Fruit fly (Drosophila melanogaster) whole organism, embryonic: ENCODE measurements around the gene CG3566.

Experiments
- ATbp ChIP-seq: fragments of 200-800 bp; sonication (Bioruptor generic); optimal IDR thresholded peaks from 2 replicates; lab custom pipeline; 2017; ENCODE audit warnings: missing biosample characterization, mild to moderate bottlenecking, missing genetic modification characterization, missing genetic modification reagents
- Abd-B ChIP-seq: fragments of 200-800 bp; sonication (Bioruptor generic); optimal IDR thresholded peaks from 2 replicates; lab custom pipeline; 2018; ENCODE audit warnings: missing biosample characterization, mild to moderate bottlenecking, missing genetic modification characterization, moderate library complexity
- Bgb ChIP-seq: fragments of 200-800 bp; sonication (Bioruptor generic); IDR thresholded peaks from 2 replicates; pipeline ENCODE4 v1.3.6; 2022; ENCODE audit warnings: missing biosample characterization, missing genetic modification characterization; ENCODE audit not compliant: partially characterized antibody
- CG10267 ChIP-seq: fragments of 200-800 bp; sonication (Bioruptor generic); optimal IDR thresholded peaks from 2 replicates; lab custom pipeline; 2018; ENCODE audit warnings: missing biosample characterization, mild to moderate bottlenecking, missing genetic modification characterization, moderate library complexity
- CG10274 ChIP-seq: fragments of 200-800 bp; sonication (Bioruptor generic); optimal IDR thresholded peaks from 3 replicates; lab custom pipeline; 2017; ENCODE audit warnings: missing biosample characterization, mild to moderate bottlenecking, missing genetic modification characterization
- CG10321 ChIP-seq: fragments of 200-800 bp; sonication (Bioruptor generic); IDR thresholded peaks from 2 replicates; pipeline ENCODE4 v1.3.6; 2022; ENCODE audit warnings: missing biosample characterization, missing genetic modification characterization
- CG10979 ChIP-seq: fragments of 200-800 bp; sonication (Bioruptor generic); optimal IDR thresholded peaks from 2 replicates; lab custom pipeline; 2018; ENCODE audit warnings: missing biosample characterization, mild to moderate bottlenecking, missing genetic modification characterization, moderate library complexity
- CG11085 ChIP-seq: fragments of 200-800 bp; sonication (Bioruptor generic); IDR thresholded peaks from 2 replicates; pipeline ENCODE4 v1.3.6; 2022; ENCODE audit warnings: missing biosample characterization, missing genetic modification characterization
- CG11560 ChIP-seq: fragments of 200-800 bp; sonication (Bioruptor generic); IDR thresholded peaks from 3 replicates; pipeline ENCODE4 v1.3.6; 2022; ENCODE audit warnings: missing biosample characterization, missing genetic modification characterization
- CG12219 ChIP-seq: fragments of 200-800 bp; sonication (Bioruptor generic); optimal IDR thresholded peaks from 3 replicates; lab custom pipeline; 2018; ENCODE audit warnings: missing biosample characterization, mild to moderate bottlenecking, missing genetic modification characterization
- CG12659 ChIP-seq: fragments of 200-800 bp; sonication (Bioruptor generic); optimal IDR thresholded peaks from 3 replicates; lab custom pipeline; 2017; ENCODE audit warnings: mild to moderate bottlenecking, missing biosample characterization, missing genetic modification reagents, missing genetic modification characterization
- CG14667 ChIP-seq: fragments of 200-800 bp; sonication (Bioruptor generic); IDR thresholded peaks from 2 replicates; pipeline ENCODE4 v1.3.6; 2022; ENCODE audit warnings: missing biosample characterization, missing genetic modification characterization
- CG15011 ChIP-seq: fragments of 200-800 bp; sonication (Bioruptor generic); optimal IDR thresholded peaks from 3 replicates; lab custom pipeline; 2018; ENCODE audit warnings: missing biosample characterization, mild to moderate bottlenecking, missing genetic modification characterization
- CG15073 ChIP-seq: fragments of 200-800 bp; sonication (Bioruptor generic); optimal IDR thresholded peaks from 2 replicates; lab custom pipeline; 2016; ENCODE audit warnings: missing biosample characterization, missing genetic modification characterization
- CG15696 ChIP-seq: fragments of 200-800 bp; sonication (Bioruptor generic); optimal IDR thresholded peaks from 2 replicates; lab custom pipeline; 2019; ENCODE audit warnings: missing biosample characterization, mild to moderate bottlenecking, missing genetic modification characterization, moderate library complexity
- CG2202 ChIP-seq: fragments of 200-800 bp; sonication (Bioruptor generic); optimal IDR thresholded peaks from 2 replicates; lab custom pipeline; 2018; ENCODE audit warnings: missing biosample characterization, mild to moderate bottlenecking, missing genetic modification characterization
- CG3838 ChIP-seq: fragments of 200-800 bp; sonication (Bioruptor generic); optimal IDR thresholded peaks from 3 replicates; lab custom pipeline; 2016; ENCODE audit warnings: missing biosample characterization, missing genetic modification characterization
- CG4404 ChIP-seq: fragments of 200-800 bp; sonication (Bioruptor generic); IDR thresholded peaks from 2 replicates; pipeline ENCODE4 v1.3.6; 2022; ENCODE audit warnings: missing biosample characterization, missing genetic modification characterization
- CG6654 ChIP-seq: fragments of 200-800 bp; sonication (Bioruptor generic); optimal IDR thresholded peaks from 2 replicates; lab custom pipeline; 2017; ENCODE audit warnings: missing biosample characterization, mild to moderate bottlenecking, missing genetic modification characterization
- CG6765 ChIP-seq: fragments of 200-800 bp; sonication (Bioruptor generic); optimal IDR thresholded peaks from 3 replicates; lab custom pipeline; 2017; ENCODE audit warnings: missing biosample characterization, mild to moderate bottlenecking, missing genetic modification characterization
- CG7963 ChIP-seq: fragments of 200-800 bp; sonication (Bioruptor generic); IDR thresholded peaks from 3 replicates; pipeline ENCODE4 v1.3.6; 2022; ENCODE audit warnings: missing biosample characterization, missing genetic modification characterization; ENCODE audit not compliant: partially characterized antibody
- CG9215 ChIP-seq: fragments of 200-800 bp; sonication (Bioruptor generic); IDR thresholded peaks from 2 replicates; pipeline ENCODE4 v1.3.6; 2022; ENCODE audit warnings: missing biosample characterization, missing genetic modification characterization
- CG9609 ChIP-seq: fragments of 200-800 bp; sonication (Bioruptor generic); optimal IDR thresholded peaks from 3 replicates; lab custom pipeline; 2016; ENCODE audit warnings: missing biosample characterization, missing genetic modification characterization
- CTCF ChIP-seq: fragments of 200-800 bp; sonication (Bioruptor generic); optimal IDR thresholded peaks from 2 replicates; lab custom pipeline; 2017; ENCODE audit warnings: missing biosample characterization, mild to moderate bottlenecking, missing genetic modification characterization, moderate library complexity
- Dbx ChIP-seq: fragments of 200-800 bp; sonication (Bioruptor generic); IDR thresholded peaks from 3 replicates; pipeline ENCODE4 v1.3.6; 2022; ENCODE audit warnings: missing biosample characterization, missing genetic modification characterization
- HHEX ChIP-seq: fragments of 200-800 bp; sonication (Bioruptor generic); optimal IDR thresholded peaks from 3 replicates; lab custom pipeline; 2017; ENCODE audit warnings: missing biosample characterization, mild to moderate bottlenecking, missing genetic modification characterization, missing genetic modification reagents
- Hr3 ChIP-seq: fragments of 200-800 bp; sonication (Bioruptor generic); optimal IDR thresholded peaks from 3 replicates; lab custom pipeline; 2016; ENCODE audit warnings: missing biosample characterization, missing genetic modification characterization
- Mad ChIP-seq: fragments of 200-800 bp; sonication (Bioruptor generic); optimal IDR thresholded peaks from 2 replicates; lab custom pipeline; 2016; ENCODE audit warnings: missing biosample characterization, missing genetic modification characterization
- Mes4 ChIP-seq: fragments of 200-800 bp; sonication (Bioruptor generic); optimal IDR thresholded peaks from 2 replicates; lab custom pipeline; 2016; ENCODE audit warnings: missing biosample characterization, missing genetic modification characterization
- NfI ChIP-seq: fragments of 200-800 bp; sonication (Bioruptor generic); optimal IDR thresholded peaks from 3 replicates; lab custom pipeline; 2018; ENCODE audit warnings: missing biosample characterization, mild to moderate bottlenecking, missing genetic modification characterization, moderate library complexity
- Side ChIP-seq: fragments of 200-800 bp; sonication (Bioruptor generic); optimal IDR thresholded peaks from 2 replicates; lab custom pipeline; 2016; ENCODE audit warnings: missing biosample characterization, missing genetic modification characterization
- al ChIP-seq: fragments of 200-800 bp; sonication (Bioruptor generic); IDR thresholded peaks from 2 replicates; pipeline ENCODE4 v1.3.6; 2022; ENCODE audit warnings: missing biosample characterization, missing genetic modification characterization
- btn ChIP-seq: fragments of 200-800 bp; sonication (Bioruptor generic); optimal IDR thresholded peaks from 2 replicates; lab custom pipeline; 2016; ENCODE audit warnings: missing biosample characterization, missing genetic modification characterization
- cas ChIP-seq: fragments of 200-800 bp; sonication (Bioruptor generic); IDR thresholded peaks from 2 replicates; pipeline ENCODE4 v1.3.6; 2022; ENCODE audit warnings: missing biosample characterization, missing genetic modification characterization
- crc ChIP-seq: fragments of 200-800 bp; sonication (Bioruptor generic); optimal IDR thresholded peaks from 2 replicates; lab custom pipeline; 2016; ENCODE audit warnings: missing biosample characterization, missing genetic modification characterization
- croc ChIP-seq: fragments of 200-800 bp; sonication (Bioruptor generic); conservative IDR thresholded peaks from 3 replicates; pipeline ENCODE4 v1.3.6; 2022; ENCODE audit warnings: missing biosample characterization, missing genetic modification characterization
- dan ChIP-seq: fragments of 200-800 bp; sonication (Bioruptor generic); IDR thresholded peaks from 2 replicates; pipeline ENCODE4 v1.3.6; 2022; ENCODE audit warnings: missing biosample characterization, missing genetic modification characterization
- dmrt11E ChIP-seq: fragments of 200-800 bp; sonication (Bioruptor generic); optimal IDR thresholded peaks from 3 replicates; lab custom pipeline; 2018; ENCODE audit warnings: missing biosample characterization, mild to moderate bottlenecking, missing genetic modification characterization, moderate library complexity
- emc ChIP-seq: fragments of 200-800 bp; sonication (Bioruptor generic); optimal IDR thresholded peaks from 2 replicates; lab custom pipeline; 2016; ENCODE audit warnings: missing biosample characterization, missing genetic modification characterization
- fd102C ChIP-seq: fragments of 200-800 bp; sonication (Bioruptor generic); optimal IDR thresholded peaks from 2 replicates; lab custom pipeline; 2018; ENCODE audit warnings: missing biosample characterization, mild to moderate bottlenecking, missing genetic modification characterization, moderate library complexity
- fd64A ChIP-seq: fragments of 200-800 bp; sonication (Bioruptor generic); optimal IDR thresholded peaks from 3 replicates; lab custom pipeline; 2018; ENCODE audit warnings: missing biosample characterization, mild to moderate bottlenecking, missing genetic modification characterization
- hkb ChIP-seq, 2 experiments: fragments of 200-800 bp in 1 of 2; fragments of >200 bp in 1 of 2; sonication (Bioruptor generic) in 1 of 2; IDR thresholded peaks in 1 of 2; optimal IDR thresholded peaks in 1 of 2; 2 replicates each; pipeline versions ENCODE4 v1.3.6 to Lab custom; 2017 to 2022; ENCODE audit warnings: missing biosample characterization in 1 of 2, missing genetic modification characterization in 1 of 2
- kni ChIP-seq: fragments of 200-800 bp; sonication (Bioruptor generic); optimal IDR thresholded peaks from 3 replicates; lab custom pipeline; 2017; ENCODE audit warnings: mild to moderate bottlenecking, missing biosample characterization, missing genetic modification reagents, missing genetic modification characterization
- nom ChIP-seq: fragments of 200-800 bp; sonication (Bioruptor generic); optimal IDR thresholded peaks from 2 replicates; lab custom pipeline; 2017; ENCODE audit warnings: missing biosample characterization, missing genetic modification characterization, mild to moderate bottlenecking, moderate library complexity, missing genetic modification reagents
- ranshi ChIP-seq: fragments of 200-800 bp; sonication (Bioruptor generic); IDR thresholded peaks from 2 replicates; pipeline ENCODE4 v1.3.6; 2022; ENCODE audit warnings: missing biosample characterization, missing genetic modification characterization
- run ChIP-seq: fragments of 200-800 bp; sonication (Bioruptor generic); optimal IDR thresholded peaks from 3 replicates; lab custom pipeline; 2018; ENCODE audit warnings: missing biosample characterization, mild to moderate bottlenecking, missing genetic modification characterization
- slbo ChIP-seq: fragments of 200-800 bp; sonication (Bioruptor generic); IDR thresholded peaks from 2 replicates; pipeline ENCODE4 v1.3.6; 2022; ENCODE audit warnings: missing biosample characterization, missing genetic modification characterization
- tap ChIP-seq: fragments of 200-800 bp; optimal IDR thresholded peaks from 3 replicates; lab custom pipeline; 2019; ENCODE audit warnings: missing biosample characterization, mild to moderate bottlenecking, missing genetic modification characterization, moderate library complexity
- tin ChIP-seq: fragments of 200-800 bp; sonication (Bioruptor generic); optimal IDR thresholded peaks from 3 replicates; lab custom pipeline; 2016; ENCODE audit warnings: missing biosample characterization, missing genetic modification characterization
- tna ChIP-seq: fragments of 200-800 bp; sonication (Bioruptor generic); IDR thresholded peaks from 2 replicates; pipeline ENCODE4 v1.3.6; 2022; ENCODE audit warnings: missing biosample characterization, missing genetic modification characterization; ENCODE audit not compliant: partially characterized antibody
- z ChIP-seq: fragments of 200-800 bp; sonication (Bioruptor generic); IDR thresholded peaks from 3 replicates; pipeline ENCODE4 v1.3.6; 2022; ENCODE audit warnings: missing biosample characterization, missing genetic modification characterization

Gene CG3566

dm6 chrX:6295129-6295539 lies 18.6 kb upstream of the CG3566 start, which contains the start of the genes CG15891 and CG3815 (continued):
- no peak for TF ChIP-seq dan (GFP tag; lab: Robert Waterston, UW)
- peak; percentile 54 for TF ChIP-seq Abd-B (GFP tag; lab: Kevin White, UChicago)
- TF ChIP-seq CG14667 (GFP tag; lab: Robert Waterston, UW) = no peak
- TF ChIP-seq CG10267 (tag; lab: Kevin White, UChicago) = peak; percentile 44
- no peak for TF ChIP-seq CG10274
- peak; percentile 34 for TF ChIP-seq dmrt11E
- TF ChIP-seq fd64A (GFP tag; lab: Kevin White, UChicago) = no peak
- TF ChIP-seq ATbp (GFP tag; lab: Kevin White, UChicago) = no peak
- peak; percentile 50; the same call in 1 of the 2 replicates for TF ChIP-seq al (GFP tag; lab: Robert Waterston, UW)
- peak; percentile 56 for TF ChIP-seq CG15696 (tag; lab: Kevin White, UChicago)
- TF ChIP-seq CG9609 (GFP tag; lab: Kevin White, UChicago) = peak; percentile 67
- TF ChIP-seq CG15011 (GFP tag; lab: Kevin White, UChicago) = no peak
- TF ChIP-seq Side = peak; percentile 26
- no peak for TF ChIP-seq emc (GFP tag; lab: Kevin White, UChicago)
- TF ChIP-seq z (GFP tag; lab: Robert Waterston, UW) = no peak
- peak; percentile 69 for TF ChIP-seq slbo (GFP tag; lab: Robert Waterston, UW)
- TF ChIP-seq Dbx = peak; percentile 52; the same call in 1 of the 3 replicates
- peak; percentile 68 for TF ChIP-seq CG9215 (GFP tag; lab: Robert Waterston, UW)
- TF ChIP-seq CTCF (GFP tag; lab: Kevin White, UChicago) = peak; percentile 2
- no peak for TF ChIP-seq hkb (optimal IDR thresholded peaks at IDR 0.05; lab: Kevin White, UChicago)
- 0 out of 2 replicates have a peak, but pooled peaks have one; percentile 21 for TF ChIP-seq hkb (GFP tag; IDR thresholded peaks at IDR 0.05; lab: Robert Waterston, UW)
- TF ChIP-seq CG6654 (GFP tag; lab: Kevin White, UChicago) = no peak
- TF ChIP-seq HHEX (GFP tag; lab: Kevin White, UChicago) = no peak
- TF ChIP-seq CG11085 (GFP tag; lab: Robert Waterston, UW) = peak; percentile 30; the same call in 1 of the 2 replicates
- peak; percentile 33; the same call in 1 of the 3 replicates for TF ChIP-seq croc (GFP tag; lab: Robert Waterston, UW)
- no peak for TF ChIP-seq tna
- no peak for TF ChIP-seq fd102C (GFP tag; lab: Kevin White, UChicago)
- TF ChIP-seq tap (tag; lab: Kevin White, UChicago) = no peak
- no peak for TF ChIP-seq run (tag; lab: Kevin White, UChicago)
- TF ChIP-seq nom (GFP tag; lab: Kevin White, UChicago) = peak; percentile 12
- TF ChIP-seq CG15073 (GFP tag; lab: Kevin White, UChicago) = no peak
- no peak for TF ChIP-seq CG3838
- TF ChIP-seq CG11560 (tag; lab: Robert Waterston, UW) = no peak
- no peak for TF ChIP-seq cas (GFP tag; lab: Robert Waterston, UW)
- peak; percentile 23; the same call in 1 of the 2 replicates for TF ChIP-seq Bgb
- TF ChIP-seq CG12659 (GFP tag; lab: Kevin White, UChicago) = peak; percentile 71
- TF ChIP-seq CG7963 (GFP tag; lab: Robert Waterston, UW) = no peak
- no peak for TF ChIP-seq CG2202 (tag; lab: Kevin White, UChicago)
- TF ChIP-seq ranshi = peak; percentile 36; the same call in 1 of the 2 replicates
- peak; percentile 54; the same call in 1 of the 2 replicates for TF ChIP-seq CG4404 (GFP tag; lab: Robert Waterston, UW)
- no peak for TF ChIP-seq btn (GFP tag; lab: Kevin White, UChicago)
- no peak for TF ChIP-seq crc (GFP tag; lab: Kevin White, UChicago)
- no peak for TF ChIP-seq Mes4 (GFP tag; lab: Kevin White, UChicago)
- no peak for TF ChIP-seq CG6765 (GFP tag; lab: Kevin White, UChicago)
- TF ChIP-seq tin (GFP tag; lab: Kevin White, UChicago) = peak; percentile 35
- TF ChIP-seq Mad (GFP tag; lab: Kevin White, UChicago) = peak; percentile 12
- no peak for TF ChIP-seq CG12219
- TF ChIP-seq CG10321 (GFP tag; lab: Robert Waterston, UW) = no peak
- TF ChIP-seq Hr3 = peak; percentile 51
- TF ChIP-seq NfI (GFP tag; lab: Kevin White, UChicago) = peak; percentile 61
- TF ChIP-seq CG10979 (tag; lab: Kevin White, UChicago) = peak; percentile 48
- no peak for TF ChIP-seq kni (GFP tag; lab: Kevin White, UChicago)
